Fruit fly (Drosophila melanogaster): ENCODE results near the gene CG13305.

Gene CG13305

DNA sequence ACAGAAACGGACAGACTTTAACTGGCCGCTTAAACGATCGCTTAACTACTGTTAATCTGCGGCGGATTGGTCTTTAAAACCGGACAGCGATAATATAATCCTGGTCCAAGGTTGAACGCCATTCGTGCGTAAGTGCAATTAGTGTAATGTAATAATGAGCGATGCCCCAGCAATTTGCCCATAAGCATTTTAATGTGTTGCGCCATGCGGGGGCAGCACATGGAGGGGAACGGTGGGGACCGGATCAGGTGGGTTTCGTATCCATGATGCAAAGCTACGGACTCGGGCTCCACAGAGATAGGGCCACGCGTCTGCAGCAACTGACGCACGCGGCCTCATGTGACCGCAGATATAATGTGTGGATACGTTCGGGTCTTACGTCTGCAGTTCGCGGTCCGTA is 11.2 kb upstream of the CG13305 start:
- TF ChIP-seq noc (tag; optimal IDR thresholded peaks at IDR 0.05) = no peak

DNA sequence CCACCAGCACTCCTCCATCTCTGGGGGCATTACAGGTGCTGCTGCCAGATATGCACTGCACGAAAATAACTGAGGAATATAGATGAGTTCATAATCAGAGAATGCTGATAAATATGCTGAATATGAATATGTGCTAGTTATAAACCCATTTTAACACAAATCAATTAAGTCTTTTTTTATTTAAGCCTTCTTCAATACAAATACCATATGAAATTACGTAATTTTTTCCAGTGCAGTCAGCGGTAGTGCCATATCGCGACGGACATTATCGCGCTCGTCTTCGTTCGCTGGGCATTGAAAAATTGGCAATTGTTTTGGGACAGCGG is 10.8 kb upstream of the CG13305 start:
- no peak for TF ChIP-seq noc (tag; optimal IDR thresholded peaks at IDR 0.05)

DNA sequence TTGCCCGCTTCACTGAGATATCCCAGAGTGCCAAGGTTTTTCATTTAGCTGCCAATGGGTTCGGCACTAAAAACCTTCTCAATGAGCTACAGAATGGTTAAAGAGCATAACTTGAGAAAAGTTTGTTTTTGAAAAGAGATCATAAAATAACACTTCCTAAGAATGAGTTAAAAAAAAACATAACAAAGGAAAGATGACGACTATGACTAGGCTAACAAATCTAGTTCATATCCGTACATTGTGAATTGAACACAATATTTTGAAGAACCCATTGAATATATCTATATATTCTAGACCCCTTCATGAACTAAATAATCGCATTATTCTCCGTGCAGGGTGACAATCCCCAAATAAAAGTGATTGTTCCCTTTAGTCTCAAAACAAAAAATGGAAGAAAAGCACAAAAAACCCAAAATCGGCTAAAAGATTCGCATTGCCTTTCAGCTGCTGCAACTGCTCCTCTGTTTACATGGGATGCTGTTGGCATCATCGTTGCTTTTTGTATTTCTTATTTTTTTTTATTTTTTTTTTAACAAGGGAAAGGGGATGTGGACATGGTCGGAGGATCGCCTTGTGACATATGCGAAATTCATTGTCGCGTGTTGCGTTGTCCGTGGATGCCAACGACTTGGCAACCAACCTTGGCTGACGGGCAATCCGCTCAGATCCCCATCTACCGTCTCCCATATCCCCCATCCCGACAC is 10.3 kb upstream of the CG13305 start:
- no peak for TF ChIP-seq noc (tag; optimal IDR thresholded peaks at IDR 0.05)

DNA sequence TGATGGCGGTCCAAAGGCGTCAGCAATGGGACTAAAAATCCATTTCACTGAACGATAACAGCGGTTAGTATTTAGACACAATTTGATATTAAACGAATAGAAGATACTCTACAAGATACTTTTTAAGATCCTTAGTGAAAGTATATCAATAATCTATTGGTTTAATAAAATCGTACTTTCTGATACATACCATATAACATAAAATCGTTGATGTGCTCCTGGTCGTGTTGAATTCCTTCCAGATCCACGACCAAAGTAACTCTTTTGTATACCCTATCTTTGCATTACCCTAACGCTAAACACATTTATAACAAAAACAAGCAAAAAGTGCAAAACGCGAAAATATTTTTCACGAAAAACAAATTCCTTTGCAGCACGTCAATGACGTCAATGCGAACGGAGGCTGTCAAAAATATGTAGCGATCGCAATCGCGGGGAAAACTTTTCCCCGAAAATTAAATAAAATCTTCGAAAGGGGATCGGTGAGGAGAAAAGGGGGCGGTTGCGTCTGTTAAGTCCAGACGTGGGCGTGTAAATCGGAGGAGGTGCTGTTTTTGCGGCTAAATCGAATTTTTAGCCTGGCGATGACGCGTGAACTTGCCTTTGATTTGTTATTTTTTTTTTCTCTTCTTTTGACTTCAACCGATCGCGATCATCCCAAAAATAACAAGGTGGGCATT is 8.7 kb upstream of the CG13305 start:
- peak; percentile 20 for TF ChIP-seq noc (tag; optimal IDR thresholded peaks at IDR 0.05)

DNA sequence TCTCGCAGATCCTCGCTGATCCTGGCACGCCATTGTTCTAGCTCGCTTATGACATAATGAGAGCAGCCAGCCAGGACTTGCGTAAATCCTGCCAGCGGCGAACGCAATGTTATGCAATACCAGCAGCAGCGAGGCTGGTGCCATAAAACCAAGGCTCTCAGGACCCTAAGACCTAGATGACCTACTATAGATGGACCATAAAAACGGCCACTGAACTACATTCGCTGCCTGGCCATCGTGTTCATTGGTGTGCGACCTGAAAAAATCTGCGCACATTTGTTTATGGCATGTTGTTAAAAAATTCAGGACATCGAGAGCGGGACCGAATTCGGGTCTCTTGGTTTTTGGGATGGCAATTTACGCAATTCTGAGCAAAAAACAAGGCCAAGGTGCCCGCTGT is 7.0 kb upstream of the CG13305 start:
- TF ChIP-seq noc (tag; optimal IDR thresholded peaks at IDR 0.05) = no peak

DNA sequence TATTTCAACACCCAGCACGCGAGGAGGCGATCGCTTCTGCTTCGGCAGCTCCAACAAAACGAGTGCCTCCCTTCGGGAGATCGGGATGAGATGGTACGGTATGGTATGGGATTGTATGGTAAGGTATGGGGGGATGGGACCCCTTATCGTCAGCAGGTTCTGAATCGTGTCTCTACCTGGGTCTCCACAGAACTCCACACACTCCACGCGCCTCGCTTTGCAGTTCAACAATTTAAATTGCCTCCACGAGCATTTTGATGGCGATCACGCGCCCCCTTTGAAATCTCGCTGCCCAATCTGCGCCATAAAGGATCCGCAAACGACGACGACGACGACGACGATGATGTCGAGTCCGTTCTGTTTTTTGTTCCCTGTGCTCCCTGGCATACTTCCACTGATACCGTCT is 6.0 kb upstream of the CG13305 start:
- TF ChIP-seq noc (tag; optimal IDR thresholded peaks at IDR 0.05) = no peak

DNA sequence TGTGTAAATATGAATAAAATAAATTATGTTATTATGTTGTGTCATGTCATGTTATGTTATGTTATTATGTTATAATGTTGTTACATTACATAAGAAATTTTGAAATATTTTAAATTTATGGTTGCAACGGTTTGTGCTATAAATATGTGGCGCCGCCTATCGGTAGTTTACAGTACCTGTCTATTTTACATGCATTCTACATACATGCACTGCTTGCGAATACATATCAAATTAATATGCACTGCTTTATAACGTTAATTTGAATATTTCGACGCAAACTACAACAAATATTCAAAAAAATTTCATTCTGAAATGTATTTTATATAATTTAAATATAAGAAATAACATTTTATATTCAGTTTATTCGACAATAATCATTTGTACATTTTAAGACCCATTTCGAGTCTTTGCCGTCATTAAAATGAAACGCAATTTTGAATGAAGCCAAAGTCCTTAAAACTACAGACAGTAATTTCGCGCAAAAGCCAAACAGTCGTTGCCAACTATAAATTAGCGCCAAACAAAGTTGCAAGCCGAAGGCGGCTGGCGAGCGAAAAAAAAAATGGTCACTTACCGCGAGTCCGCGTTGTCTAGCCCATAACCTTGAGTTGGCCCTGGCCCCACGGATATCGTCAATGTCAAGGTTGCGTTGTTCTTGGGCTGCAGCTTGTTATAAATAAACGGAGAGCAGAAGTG is 5.4 kb upstream of the CG13305 start:
- no peak for TF ChIP-seq noc (tag; optimal IDR thresholded peaks at IDR 0.05)

DNA sequence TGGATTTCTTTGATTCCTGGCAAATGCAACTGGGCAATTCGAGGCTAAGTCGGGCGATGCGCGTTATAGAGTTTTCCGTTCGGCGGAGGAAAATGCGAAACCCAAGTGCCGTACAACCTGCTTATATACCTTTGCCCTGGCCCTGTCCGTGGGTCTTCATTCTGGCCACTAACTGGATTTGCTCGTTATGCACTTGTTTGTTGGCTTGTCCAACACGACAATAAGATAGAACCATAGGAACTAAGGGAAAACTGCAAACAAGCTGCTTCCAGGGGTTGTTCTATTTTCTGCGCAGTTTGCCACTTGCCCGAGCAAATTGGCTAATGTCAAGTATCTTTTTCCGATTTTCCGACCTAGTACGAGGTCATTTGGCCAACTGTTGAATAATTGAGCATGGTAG is 2.2 kb upstream of the CG13305 start, which contains the start of gene Arr2:
Gene Arr2, minus strand, starts transcription at position 101 of the 400 bp plus-strand sequence.
- TF ChIP-seq noc (tag; optimal IDR thresholded peaks at IDR 0.05) = no peak

DNA sequence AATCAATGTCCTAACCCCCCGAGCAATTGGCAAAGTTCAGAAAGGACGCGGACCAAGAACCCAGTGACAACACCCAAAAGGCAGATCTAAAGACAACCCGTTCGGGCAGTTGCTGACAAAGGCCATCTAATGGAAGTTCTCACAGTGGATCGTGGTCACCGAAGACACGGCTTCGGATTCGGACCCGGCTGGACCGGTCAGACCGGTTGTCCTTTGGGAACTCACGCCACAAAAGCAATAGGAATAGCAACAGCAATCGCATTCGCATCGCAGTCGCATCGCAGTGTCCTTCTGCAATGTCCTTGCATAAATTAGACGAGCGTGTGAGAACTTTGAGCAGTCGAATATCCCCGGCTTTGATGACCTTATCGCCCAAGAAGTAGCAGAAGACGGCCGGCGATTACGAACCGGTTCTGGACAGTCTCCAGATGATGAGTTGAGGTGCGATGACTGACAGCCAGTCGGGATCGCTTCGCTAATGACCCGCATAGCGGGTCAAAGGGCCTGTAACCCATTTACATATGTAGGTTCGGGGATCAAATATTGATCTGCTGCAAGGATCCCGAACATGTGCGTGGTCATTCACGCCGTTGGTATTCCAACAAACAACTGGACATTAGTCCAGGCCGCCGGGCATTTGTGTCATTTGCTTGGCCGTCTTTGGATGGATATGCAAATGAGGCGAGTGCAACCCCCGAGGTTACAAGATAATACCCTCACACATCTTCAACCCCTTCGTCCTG is 2.6 kb downstream of the CG13305 start:
- TF ChIP-seq noc (tag; optimal IDR thresholded peaks at IDR 0.05) = no peak

DNA sequence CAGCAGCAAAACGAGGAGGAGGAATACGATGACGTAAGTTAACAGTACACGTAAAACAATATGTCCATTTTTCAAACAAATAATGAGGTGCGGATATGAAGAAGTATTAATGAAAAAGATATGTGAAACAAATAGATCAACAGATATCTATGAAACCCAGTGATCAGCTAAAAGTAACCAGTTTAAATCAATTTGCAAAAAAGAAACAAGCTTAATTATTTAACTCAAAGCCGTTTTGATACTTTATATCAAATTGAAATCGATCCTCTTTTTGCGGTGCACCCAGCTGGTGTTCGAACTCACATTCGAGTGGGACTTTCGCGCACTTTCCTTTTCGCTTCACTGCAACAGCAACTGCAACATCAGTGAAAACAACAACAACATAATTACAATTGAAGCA is 5.6 kb downstream of the CG13305 start:
- no peak for TF ChIP-seq noc (tag; optimal IDR thresholded peaks at IDR 0.05)

DNA sequence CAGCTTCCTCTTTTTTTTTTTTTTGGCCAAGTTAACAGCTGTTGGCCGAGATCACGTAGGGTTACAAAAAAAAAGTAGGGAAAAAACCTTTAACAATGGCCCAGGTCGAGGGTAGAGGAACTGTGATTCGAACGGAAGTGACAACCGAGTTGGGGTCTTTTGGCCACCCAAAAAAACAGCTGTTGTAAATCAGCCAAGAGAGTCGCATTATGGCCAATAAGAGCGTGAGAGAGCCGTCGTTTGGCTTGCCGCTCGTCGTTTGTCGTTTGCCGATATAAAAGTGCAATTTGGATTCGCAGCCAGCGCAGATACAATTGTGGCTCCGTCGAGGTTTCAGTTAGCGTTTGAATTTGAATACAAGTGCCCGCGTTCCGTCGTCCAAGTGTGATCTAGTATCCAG is 6.5 kb downstream of the CG13305 start, which contains the start of gene Cpr66D:
Gene Cpr66D, plus strand, starts transcription at position 301 of the 400 bp plus-strand sequence.
- no peak for TF ChIP-seq noc (tag; optimal IDR thresholded peaks at IDR 0.05)

DNA sequence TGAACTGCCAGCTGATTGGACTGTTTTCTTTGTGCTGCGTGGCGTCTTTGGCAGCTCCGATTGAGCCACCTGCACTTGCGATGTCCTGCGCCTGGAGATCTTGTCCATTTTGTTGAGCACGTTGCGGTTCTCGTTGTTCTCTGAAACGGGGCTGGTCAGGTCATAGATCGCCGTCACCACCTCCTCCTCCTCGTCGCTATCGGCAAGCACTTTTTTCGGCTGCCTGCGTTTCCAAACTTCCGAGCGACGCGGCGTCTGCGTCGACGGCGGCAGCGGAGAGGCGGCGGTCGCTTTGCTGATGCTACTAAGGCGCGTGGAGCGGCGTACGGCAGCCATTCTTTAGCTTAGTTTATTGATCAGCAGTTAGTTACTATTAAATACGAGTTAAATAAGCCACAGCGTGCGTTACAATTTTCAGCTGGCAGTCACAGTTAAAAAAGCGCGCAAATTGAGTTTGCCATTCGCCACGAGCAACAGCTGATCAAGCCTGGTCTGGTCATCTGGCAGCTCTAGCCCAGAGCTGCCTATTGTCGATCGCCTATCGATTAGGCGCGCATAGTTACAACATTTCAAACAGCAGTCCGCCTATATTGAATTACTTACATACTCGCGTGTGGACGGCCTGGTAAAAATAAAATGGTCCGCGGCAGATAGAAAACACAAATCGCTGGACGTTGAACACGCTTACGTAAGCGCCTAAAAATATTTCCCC is 12.9 kb downstream of the CG13305 start, which contains the start of gene Cdc6:
Gene Cdc6, minus strand, starts transcription at position 456 of the 712 bp plus-strand sequence.
- TF ChIP-seq noc (tag; optimal IDR thresholded peaks at IDR 0.05) = no peak

DNA sequence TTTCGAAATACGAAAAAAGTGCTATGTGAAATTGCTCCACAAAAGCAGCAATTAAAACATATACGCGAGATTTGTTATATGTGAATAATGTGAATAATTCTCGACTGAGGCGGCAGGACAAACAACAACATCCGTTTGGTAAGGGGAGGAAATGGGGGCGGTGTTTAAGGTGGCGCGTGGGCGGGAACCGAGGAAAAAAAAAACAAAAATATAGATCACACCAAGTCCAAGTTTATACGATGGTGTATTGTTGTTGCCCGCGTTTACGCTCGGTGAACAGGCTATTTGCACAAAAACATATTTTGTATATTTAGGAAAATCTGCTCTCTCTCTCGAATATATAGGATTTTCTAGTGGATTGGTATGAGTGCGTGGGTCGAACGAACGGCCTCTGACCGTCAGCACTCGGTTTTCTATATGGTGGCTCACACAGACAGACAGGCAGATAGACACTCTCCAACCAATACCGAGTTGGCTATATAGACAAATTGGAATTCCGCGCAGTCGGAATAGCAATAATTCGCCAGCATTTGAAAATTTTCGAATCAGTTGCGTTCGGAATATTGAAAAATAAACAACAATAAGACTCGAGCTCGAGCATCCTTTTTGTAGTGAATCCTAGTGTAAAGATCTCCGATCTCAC is 16.8 kb downstream of the CG13305 start:
- TF ChIP-seq noc (tag; optimal IDR thresholded peaks at IDR 0.05) = no peak

DNA sequence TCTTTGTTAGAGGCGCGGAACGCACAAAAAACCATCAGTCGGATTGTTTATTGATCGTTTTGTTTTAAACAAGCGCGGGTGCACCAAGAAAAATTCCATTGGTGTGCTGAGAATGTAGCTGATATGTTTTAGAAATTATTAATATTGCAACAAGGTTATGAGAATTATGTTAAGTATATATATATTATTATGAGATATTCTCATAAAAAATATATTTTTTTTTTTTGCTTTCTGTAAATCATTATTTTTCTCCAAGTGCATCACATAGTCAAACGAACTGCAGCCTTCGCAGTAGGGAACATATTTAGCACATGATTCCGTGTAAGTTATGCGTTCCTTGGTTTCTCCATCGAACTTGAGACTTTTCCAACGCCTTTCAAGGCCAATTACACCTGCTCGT is 17.7 kb downstream of the CG13305 start:
- TF ChIP-seq noc (tag; optimal IDR thresholded peaks at IDR 0.05) = no peak

Data from whole organism, larva.